Fruit fly (Drosophila melanogaster) whole organism, pupa: ENCODE results near the gene CG9733.
A peak's percentile ranks its signal among the peaks of the same experiment; 100 is the strongest.

Experiments
- CG12605 ChIP-seq: fragments of 200-800 bp; sonication (Bioruptor generic); IDR thresholded peaks from 2 replicates; pipeline ENCODE4 v1.3.6; 2022; ENCODE audit warnings: missing biosample characterization, missing genetic modification characterization
- CG13204 ChIP-seq: fragments of 200-800 bp; sonication (Bioruptor generic); optimal IDR thresholded peaks from 2 replicates; lab custom pipeline; 2018; ENCODE audit warnings: missing biosample characterization, mild to moderate bottlenecking, missing genetic modification characterization, moderate library complexity
- CG14655 ChIP-seq: fragments of 200-800 bp; sonication (Bioruptor generic); optimal IDR thresholded peaks from 3 replicates; lab custom pipeline; 2017; ENCODE audit warnings: mild to moderate bottlenecking, missing biosample characterization, missing genetic modification reagents, missing genetic modification characterization
- CG8301 ChIP-seq: fragments of 200-800 bp; sonication (Bioruptor generic); optimal IDR thresholded peaks from 2 replicates; lab custom pipeline; 2018; ENCODE audit warnings: missing biosample characterization, mild to moderate bottlenecking, missing genetic modification characterization
- CG9948 ChIP-seq: fragments of 200-800 bp; sonication (Bioruptor generic); optimal IDR thresholded peaks from 2 replicates; lab custom pipeline; 2018; ENCODE audit warnings: missing biosample characterization, mild to moderate bottlenecking, missing genetic modification characterization, moderate library complexity
- D1 ChIP-seq: fragments of 200-800 bp; sonication (Bioruptor generic); optimal IDR thresholded peaks from 2 replicates; lab custom pipeline; 2018; ENCODE audit warnings: missing biosample characterization, mild to moderate bottlenecking, missing genetic modification characterization, moderate library complexity
- EcR ChIP-seq: fragments of 200-800 bp; sonication (Bioruptor generic); optimal IDR thresholded peaks from 3 replicates; lab custom pipeline; 2019; ENCODE audit warnings: missing biosample characterization, missing genetic modification characterization, mild to moderate bottlenecking, moderate library complexity, missing genetic modification reagents
- fd96Ca ChIP-seq: fragments of 200-800 bp; sonication (Bioruptor generic); IDR thresholded peaks from 3 replicates; pipeline ENCODE4 v1.3.6; 2022; ENCODE audit warnings: missing biosample characterization, missing genetic modification characterization
- gl ChIP-seq: fragments of 200-800 bp; sonication (Bioruptor generic); optimal IDR thresholded peaks from 2 replicates; lab custom pipeline; 2018; ENCODE audit warnings: missing biosample characterization, mild to moderate bottlenecking, missing genetic modification characterization

DNA sequence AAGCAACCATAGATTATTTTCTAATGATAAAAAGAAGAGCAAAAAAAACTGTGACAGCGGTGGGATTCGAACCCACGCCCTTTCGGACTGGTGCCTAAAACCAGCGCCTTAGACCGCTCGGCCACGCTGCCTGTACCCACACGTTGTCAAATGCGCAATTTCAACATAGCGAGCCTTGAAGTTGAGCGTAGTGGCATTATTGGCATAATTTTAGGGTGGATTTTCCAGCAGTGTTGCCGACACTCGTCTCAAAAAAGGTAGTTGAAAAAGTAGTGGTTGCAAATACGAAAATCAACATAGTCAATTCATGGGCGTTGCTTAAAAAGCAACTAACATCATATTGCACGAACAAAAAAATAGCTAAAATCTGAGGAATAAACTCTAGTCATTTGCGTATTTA is 2.1 kb upstream of the CG9733 start:
- no peak for TF ChIP-seq fd96Ca (GFP tag; lab: Robert Waterston, UW)
- TF ChIP-seq gl (tag; lab: Kevin White, UChicago): no peak
- TF ChIP-seq EcR (GFP tag; lab: Kevin White, UChicago): no peak
- TF ChIP-seq CG12605 (GFP tag; lab: Robert Waterston, UW): 0 out of 2 replicates have a peak, but pooled peaks have one; percentile 11
- no peak for TF ChIP-seq CG14655 (GFP tag; lab: Kevin White, UChicago)
- TF ChIP-seq D1 (tag; lab: Kevin White, UChicago): no peak
- no peak for TF ChIP-seq CG13204
- no peak for TF ChIP-seq CG9948 (tag; lab: Kevin White, UChicago)
- no peak for TF ChIP-seq CG8301
